Worm (Caenorhabditis elegans): ENCODE data around the gene K02F3.2.
A peak's percentile ranks its signal among the peaks of the same experiment; 100 is the strongest.

The K02F3.2 gene

ce11 chrIII:842630-843029 lies 3.0 kb upstream of the K02F3.2 start, which contains the start of gene far-8:
far-8 (plus strand) TSS chrIII:842930.
- TF ChIP-seq mab-5 (tag; optimal IDR thresholded peaks at IDR 0.05) (no peak), ceh-39 (tag; optimal IDR thresholded peaks at IDR 0.05) (no peak), lsy-2 (tag; optimal IDR thresholded peaks at IDR 0.05) (no peak)

DNA sequence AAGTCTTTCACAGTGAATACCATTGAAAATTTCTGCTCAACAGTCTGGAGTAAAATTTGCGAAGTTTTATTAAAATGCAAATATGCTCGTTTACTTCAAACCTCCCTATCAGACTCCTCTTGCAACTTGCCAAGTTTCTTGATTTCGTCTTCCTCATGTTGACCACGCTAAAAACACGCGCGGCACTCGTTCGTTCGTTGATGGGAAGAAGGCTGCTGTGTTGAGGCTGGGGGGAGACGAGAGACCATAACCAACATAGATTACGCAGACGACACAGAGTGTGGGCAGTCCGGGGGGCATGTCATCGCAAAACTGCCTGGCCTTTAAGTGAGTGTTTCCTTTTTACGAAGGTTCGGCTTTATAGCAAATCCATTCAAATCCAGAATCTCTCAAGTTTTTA lies 1.6 kb upstream of the K02F3.2 start:
- TF ChIP-seq ztf-11 (tag; optimal IDR thresholded peaks at IDR 0.05) (peak; percentile 14), sptf-1 (tag; optimal IDR thresholded peaks at IDR 0.05) (no peak), ceh-39 (tag; optimal IDR thresholded peaks at IDR 0.05) (no peak), zip-8 (tag; optimal IDR thresholded peaks at IDR 0.05) (no peak), mls-2 (tag; optimal IDR thresholded peaks at IDR 0.05) (peak; percentile 17)

DNA sequence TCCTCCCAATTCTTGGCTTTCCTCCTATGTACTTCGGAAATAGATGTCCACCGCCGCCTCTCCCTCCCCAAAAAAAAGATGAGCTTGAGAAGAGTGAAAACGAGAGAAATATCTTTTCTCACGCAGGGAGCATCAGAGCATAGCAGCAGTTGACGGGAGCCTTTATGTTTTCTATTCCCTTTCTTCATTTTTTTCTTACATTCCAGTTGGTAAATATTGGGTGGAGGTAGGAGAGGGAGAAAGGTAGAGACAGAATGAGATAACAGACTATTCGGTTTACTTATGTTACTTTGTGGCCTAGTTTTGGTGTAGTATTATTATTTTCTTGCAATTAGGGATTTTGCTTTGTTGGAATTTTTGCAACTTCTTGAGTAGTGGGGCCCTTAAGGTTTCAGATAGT lies 1.1 kb upstream of the K02F3.2 start:
- TF ChIP-seq ceh-83 (GFP tag; optimal IDR thresholded peaks at IDR 0.05) (no peak), cnd-1 (tag; optimal IDR thresholded peaks at IDR 0.05) (no peak), pha-4 (tag; optimal IDR thresholded peaks at IDR 0.05) (no peak), bed-3 (GFP tag; optimal IDR thresholded peaks at IDR 0.05) (no peak), M03D4.4 (tag; optimal IDR thresholded peaks at IDR 0.05) (no peak), ztf-11 (tag; optimal IDR thresholded peaks at IDR 0.05) (no peak), sptf-1 (tag; optimal IDR thresholded peaks at IDR 0.05) (no peak), ham-2 (GFP tag; optimal IDR thresholded peaks at IDR 0.05) (no peak)

ce11 chrIII:852296-852695 lies 6.7 kb downstream of the K02F3.2 start, which contains the start of gene moma-1:
moma-1 (minus strand) TSS chrIII:852396.
- TF ChIP-seq ceh-39 (tag; optimal IDR thresholded peaks at IDR 0.05) = no peak
- no peak for TF ChIP-seq lin-32 (GFP tag; optimal IDR thresholded peaks at IDR 0.05)
- no peak for TF ChIP-seq nhr-12 (tag; optimal IDR thresholded peaks at IDR 0.05)
- TF ChIP-seq unc-120 (tag; optimal IDR thresholded peaks at IDR 0.05; ENCODE audit: poor library complexity, severe bottlenecking) = no peak
- TF ChIP-seq sem-2 (GFP tag; optimal IDR thresholded peaks at IDR 0.05) = no peak
- TF ChIP-seq drap-1 (GFP tag; optimal IDR thresholded peaks at IDR 0.05) = no peak

DNA sequence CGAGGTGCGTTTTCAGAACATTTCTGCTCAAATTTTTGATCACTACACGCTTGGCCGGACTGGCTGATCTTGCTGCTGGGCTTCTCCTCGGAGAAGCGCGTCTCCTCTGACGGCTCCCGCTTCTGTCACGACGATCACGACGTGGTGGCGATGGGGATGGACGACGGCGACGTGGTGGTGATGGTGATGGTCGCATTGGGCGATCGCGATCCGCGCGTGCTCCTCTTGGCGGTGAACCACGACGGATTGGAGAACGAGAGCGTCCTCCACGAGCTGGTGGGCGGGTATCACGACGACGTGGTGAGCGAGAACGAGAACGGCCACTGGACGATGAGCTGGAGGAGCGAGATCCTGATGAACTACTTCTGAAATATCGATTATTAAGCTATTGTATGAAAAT lies 7.8 kb downstream of the K02F3.2 start:
- no peak for TF ChIP-seq ztf-11 (tag; optimal IDR thresholded peaks at IDR 0.05)
- TF ChIP-seq ceh-43 (GFP tag; optimal IDR thresholded peaks at IDR 0.05) = no peak
- no peak for TF ChIP-seq sptf-1 (tag; optimal IDR thresholded peaks at IDR 0.05)
- no peak for TF ChIP-seq nhr-2 (tag; optimal IDR thresholded peaks at IDR 0.05)
- no peak for TF ChIP-seq pha-4 (tag; optimal IDR thresholded peaks at IDR 0.05)
- TF ChIP-seq nhr-76 (tag; optimal IDR thresholded peaks at IDR 0.05) = no peak
- no peak for TF ChIP-seq bed-3 (GFP tag; optimal IDR thresholded peaks at IDR 0.05)
- TF ChIP-seq ceh-83 (GFP tag; optimal IDR thresholded peaks at IDR 0.05) = no peak
- no peak for TF ChIP-seq blmp-1 (tag; optimal IDR thresholded peaks at IDR 0.05)
- no peak for TF ChIP-seq zip-8 (tag; optimal IDR thresholded peaks at IDR 0.05)
- no peak for TF ChIP-seq ces-1 (GFP tag; optimal IDR thresholded peaks at IDR 0.05)

- TF ChIP-seq ceh-39 (tag; optimal IDR thresholded peaks at IDR 0.05) (peak; percentile 10), flh-1 (GFP tag; optimal IDR thresholded peaks at IDR 0.05) (no peak)
These were observed 8.3 kb downstream of the K02F3.2 start, which contains the start of the genes rnp-5 and tag-51 for ce11 chrIII:853859-854359. rnp-5 (minus strand) TSS chrIII:853909. tag-51 (plus strand) TSS chrIII:854221.

DNA sequence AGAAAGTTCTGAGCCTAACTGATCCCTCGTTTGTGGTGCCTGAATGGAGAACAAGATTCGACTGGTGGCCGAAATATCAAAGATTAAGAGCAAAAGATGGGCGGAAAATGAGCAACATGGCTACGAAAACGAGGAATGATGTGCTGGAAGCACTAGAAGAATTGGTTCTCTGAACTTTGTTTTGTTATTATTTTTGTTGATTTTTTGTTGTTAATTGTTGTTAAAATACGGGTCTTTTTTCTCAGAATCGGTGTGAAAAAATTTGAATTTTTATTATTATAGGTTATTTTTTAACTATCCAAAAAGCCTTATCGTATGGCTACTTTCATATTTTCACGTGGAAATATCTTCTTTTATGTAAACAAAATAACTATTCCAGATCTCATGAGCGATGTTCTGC lies 10.6 kb downstream of the K02F3.2 start, which contains the start of gene K02F3.12:
Gene K02F3.12, plus strand, starts transcription at position 301 of the 400 bp plus-strand sequence.
- TF ChIP-seq nhr-28 (tag; optimal IDR thresholded peaks at IDR 0.05) (no peak), flh-1 (GFP tag; optimal IDR thresholded peaks at IDR 0.05) (no peak)

- TF ChIP-seq lin-13 (tag; optimal IDR thresholded peaks at IDR 0.05) (no peak), zip-8 (tag; optimal IDR thresholded peaks at IDR 0.05) (no peak), unc-39 (tag; optimal IDR thresholded peaks at IDR 0.05) (no peak), lin-32 (GFP tag; optimal IDR thresholded peaks at IDR 0.05) (no peak), nhr-2 (tag; optimal IDR thresholded peaks at IDR 0.05) (no peak), nhr-76 (tag; optimal IDR thresholded peaks at IDR 0.05) (no peak), ceh-39 (tag; optimal IDR thresholded peaks at IDR 0.05) (no peak), elt-1 (tag; optimal IDR thresholded peaks at IDR 0.05; ENCODE audit: borderline replicate concordance, insufficient read depth) (no peak), nhr-237 (tag; optimal IDR thresholded peaks at IDR 0.05) (no peak), sptf-1 (tag; optimal IDR thresholded peaks at IDR 0.05) (no peak), sem-2 (GFP tag; optimal IDR thresholded peaks at IDR 0.05) (no peak), M03D4.4 (tag; optimal IDR thresholded peaks at IDR 0.05) (no peak), unc-62 (GFP tag; optimal IDR thresholded peaks at IDR 0.05) (no peak), flh-1 (GFP tag; optimal IDR thresholded peaks at IDR 0.05) (no peak), snpc-4 (tag; optimal IDR thresholded peaks at IDR 0.05) (no peak), elt-3 (tag; optimal IDR thresholded peaks at IDR 0.05) (no peak)
These were observed 11.3 kb downstream of the K02F3.2 start for ce11 chrIII:856908-857307.
